Worm (Caenorhabditis elegans) whole organism, dauer: ENCODE data around the gene ZK512.1.

ENCODE experiments used
- unc-62 ChIP-seq: sonication (generic microtip); optimal IDR thresholded peaks from 2 replicates; lab custom pipeline; 2017; ENCODE audit warnings: missing biosample characterization, missing genetic modification reagents, missing genetic modification characterization

The ZK512.1 gene

ce11 chrIII:9145765-9146164 lies 31.0 kb downstream of the ZK512.1 start, which contains the start of gene ZK512.8:
Gene ZK512.8 (plus strand): TSS chrIII:9146065.
- no peak for TF ChIP-seq unc-62 (GFP tag; lab: Kevin White, UChicago)

ce11 chrIII:9149132-9149531 lies 34.4 kb downstream of the ZK512.1 start:
- TF ChIP-seq unc-62 (GFP tag; lab: Kevin White, UChicago): no peak

- TF ChIP-seq unc-62 (GFP tag; lab: Kevin White, UChicago): no peak
Measured at ce11 chrIII:9151782-9152181, 37.0 kb downstream of the ZK512.1 start.

- TF ChIP-seq unc-62 (GFP tag; lab: Kevin White, UChicago): no peak
Measured at ce11 chrIII:9152950-9153349, 38.2 kb downstream of the ZK512.1 start.

DNA sequence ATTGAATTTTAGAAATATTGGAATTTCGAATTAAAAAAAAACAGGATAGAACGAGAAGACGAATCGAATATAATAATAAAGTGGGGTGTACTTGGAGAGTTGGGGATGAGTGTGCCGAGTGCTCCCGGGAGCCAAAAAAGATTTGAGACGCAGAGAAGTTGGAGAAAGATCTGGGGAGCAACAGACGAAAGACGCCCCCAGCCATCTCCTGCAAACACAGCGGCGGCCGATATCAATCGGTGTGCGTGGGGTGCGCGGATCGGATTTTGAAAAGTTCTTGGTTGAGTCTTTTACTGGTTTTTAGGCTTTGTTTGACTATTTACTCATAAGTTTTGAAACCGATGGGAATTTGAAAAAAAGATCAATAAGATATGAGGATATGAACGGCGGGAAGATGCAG lies 39.1 kb downstream of the ZK512.1 start, which contains the start of gene nhl-1:
nhl-1 (minus strand) TSS at position 101 of the 400 bp plus-strand sequence.
- no peak for TF ChIP-seq unc-62 (GFP tag; lab: Kevin White, UChicago)

DNA sequence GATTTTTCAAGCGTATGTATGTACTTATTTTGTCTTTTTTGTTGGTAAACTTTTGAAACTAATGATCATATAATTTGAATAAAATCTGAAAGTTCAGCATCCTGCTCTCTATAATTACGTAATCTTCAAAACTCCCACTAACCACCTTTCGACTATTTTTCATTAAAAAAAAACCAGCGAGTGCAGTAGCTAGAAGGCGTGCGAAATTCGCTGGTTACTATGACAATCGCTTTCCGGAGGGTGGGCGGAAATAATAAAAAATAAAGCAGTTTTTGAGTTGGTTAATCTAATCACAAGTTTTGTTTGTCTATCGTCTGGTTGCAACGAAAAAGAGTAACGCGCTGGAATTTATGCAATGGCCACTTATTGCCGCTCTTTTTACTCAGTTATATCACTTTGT lies 40.0 kb downstream of the ZK512.1 start, which contains the start of gene irld-34:
irld-34 (plus strand) TSS at position 301 of the 400 bp plus-strand sequence.
- TF ChIP-seq unc-62 (GFP tag; lab: Kevin White, UChicago): no peak

ce11 chrIII:9161553-9161952 lies 46.8 kb downstream of the ZK512.1 start, which contains the start of gene ptr-9:
Gene ptr-9 (minus strand): TSS chrIII:9161653.
- no peak for TF ChIP-seq unc-62 (GFP tag; lab: Kevin White, UChicago)

ce11 chrIII:9162634-9163118 lies 47.9 kb downstream of the ZK512.1 start, which contains the start of gene dgk-3:
Gene dgk-3 (plus strand): TSS chrIII:9163068.
- no peak for TF ChIP-seq unc-62 (GFP tag; lab: Kevin White, UChicago)
